Worm (Caenorhabditis elegans) whole organism, early embryonic: Measurements from ENCODE around the gene F54G2.1.

Experiments used
- B0310.2 ChIP-seq: sonication (generic microtip); optimal IDR thresholded peaks from 2 replicates; lab custom pipeline; 2016; ENCODE audit warnings: mild to moderate bottlenecking, missing genetic modification characterization, missing compliant biosample characterization
- aly-1 ChIP-seq: sonication (generic microtip); optimal IDR thresholded peaks from 2 replicates; lab custom pipeline; 2016; ENCODE audit warnings: missing genetic modification characterization, missing compliant biosample characterization
- ama-1 ChIP-seq: fragments of 150-350 bp; optimal IDR thresholded peaks from 2 replicates; lab custom pipeline; 2014
- ceh-13 ChIP-seq: fragments of 200-800 bp; sonication (Bioruptor generic); optimal IDR thresholded peaks from 2 replicates; lab custom pipeline; 2018; ENCODE audit warnings: mild to moderate bottlenecking, missing genetic modification characterization, missing compliant biosample characterization
- ceh-36 ChIP-seq: sonication (generic microtip); optimal IDR thresholded peaks from 2 replicates; lab custom pipeline; 2016; ENCODE audit warnings: missing genetic modification characterization, inconsistent platforms, missing compliant biosample characterization
- ets-7 ChIP-seq: sonication (generic microtip); optimal IDR thresholded peaks from 2 replicates; lab custom pipeline; 2016; ENCODE audit warnings: missing genotype, missing genetic modification characterization, missing compliant biosample characterization
- flt-1 ChIP-seq: fragments of 200-800 bp; sonication (Bioruptor generic); IDR thresholded peaks from 2 replicates; pipeline ENCODE4 v1.3.6; 2022; ENCODE audit warnings: missing genetic modification characterization, missing compliant biosample characterization
- hmbx-1 ChIP-seq: sonication (generic microtip); optimal IDR thresholded peaks from 2 replicates; lab custom pipeline; 2016; ENCODE audit warnings: mild to moderate bottlenecking, missing genetic modification characterization, missing compliant biosample characterization
- hmg-4 ChIP-seq: fragments of 200-800 bp; sonication (Bioruptor generic); optimal IDR thresholded peaks from 2 replicates; lab custom pipeline; 2018; ENCODE audit warnings: mild to moderate bottlenecking, missing genetic modification characterization, missing compliant biosample characterization
- hnd-1 ChIP-seq: sonication (generic microtip); optimal IDR thresholded peaks from 2 replicates; lab custom pipeline; 2016; ENCODE audit warnings: missing genetic modification characterization, missing compliant biosample characterization
- pes-1 ChIP-seq: fragments of 200-800 bp; sonication (Bioruptor generic); IDR thresholded peaks from 2 replicates; pipeline ENCODE4 v1.3.6; 2022; ENCODE audit warnings: missing genetic modification reagents, missing genetic modification characterization, missing compliant biosample characterization
- scrt-1 ChIP-seq: fragments of 200-800 bp; sonication (Bioruptor generic); IDR thresholded peaks from 2 replicates; pipeline ENCODE4 v1.3.6; 2022; ENCODE audit warnings: missing genetic modification characterization, missing compliant biosample characterization
- sea-1 ChIP-seq: fragments of 200-800 bp; sonication (Bioruptor generic); conservative IDR thresholded peaks from 2 replicates; pipeline ENCODE4 v1.3.6; 2022; ENCODE audit warnings: missing genetic modification characterization, missing compliant biosample characterization
- tbx-11 ChIP-seq: fragments of 200-800 bp; sonication (Bioruptor generic); IDR thresholded peaks from 2 replicates; pipeline ENCODE4 v1.3.6; 2022; ENCODE audit warnings: missing genetic modification characterization, missing compliant biosample characterization

ce11 chrX:2694725-2695124 lies 30.6 kb upstream of the F54G2.1 start, which contains the start of gene T02C5.1:
- TF ChIP-seq hnd-1 (tag; lab: Kevin White, UChicago) (no peak), ama-1 (lab: Kevin White, UChicago) (no peak), sea-1 (GFP tag; lab: Robert Waterston, UW) (no peak), hmbx-1 (no peak), flt-1 (GFP tag; lab: Robert Waterston, UW) (no peak), ets-7 (tag; lab: Kevin White, UChicago) (no peak), aly-1 (tag; lab: Kevin White, UChicago) (no peak), B0310.2 (tag; lab: Kevin White, UChicago) (no peak), tbx-11 (GFP tag; lab: Robert Waterston, UW) (no peak), hmg-4 (GFP tag; lab: Kevin White, UChicago) (no peak), pes-1 (no peak), ceh-36 (tag; lab: Kevin White, UChicago) (no peak), ceh-13 (GFP tag; lab: Kevin White, UChicago) (no peak), scrt-1 (no peak)
